Worm (Caenorhabditis elegans) whole organism, late embryonic: ENCODE results near the gene T07F10.3.

ENCODE experiments used
- ama-1 ChIP-seq: fragments of 150-350 bp; optimal IDR thresholded peaks from 2 replicates; lab custom pipeline; 2014
- ceh-18 ChIP-seq: sonication (generic microtip); optimal IDR thresholded peaks from 2 replicates; lab custom pipeline; 2016; ENCODE audit warnings: missing genetic modification characterization, missing compliant biosample characterization
- ceh-19 ChIP-seq: fragments of 200-800 bp; sonication (Bioruptor generic); optimal IDR thresholded peaks from 2 replicates; lab custom pipeline; 2018; ENCODE audit warnings: mild to moderate bottlenecking, missing genetic modification characterization, missing compliant biosample characterization
- dve-1 ChIP-seq: sonication (generic microtip); optimal IDR thresholded peaks from 2 replicates; lab custom pipeline; 2017; ENCODE audit warnings: antibody characterized with exemption, mild to moderate bottlenecking, missing genetic modification characterization, missing compliant biosample characterization
- elt-2 ChIP-seq: sonication (generic microtip); optimal IDR thresholded peaks from 2 replicates; lab custom pipeline; 2016; ENCODE audit warnings: missing genetic modification reagents, missing genetic modification characterization, missing compliant biosample characterization
- fax-1 ChIP-seq: sonication (generic microtip); optimal IDR thresholded peaks from 2 replicates; lab custom pipeline; 2016; ENCODE audit warnings: missing genotype, missing genetic modification characterization, missing compliant biosample characterization
- lin-11 ChIP-seq: fragments of 200-800 bp; sonication (Bioruptor generic); optimal IDR thresholded peaks from 2 replicates; lab custom pipeline; 2018; ENCODE audit warnings: mild to moderate bottlenecking, missing genetic modification characterization, missing compliant biosample characterization
- pha-4 ChIP-seq: fragments of 150-350 bp; optimal IDR thresholded peaks from 2 replicates; lab custom pipeline; 2018; ENCODE audit warnings: missing biosample characterization, missing genetic modification reagents, missing genetic modification characterization
- pqm-1 ChIP-seq: sonication (generic microtip); optimal IDR thresholded peaks from 2 replicates; lab custom pipeline; 2016; ENCODE audit warnings: missing genetic modification characterization, missing compliant biosample characterization
- pros-1 ChIP-seq: fragments of 150-350 bp; optimal IDR thresholded peaks from 2 replicates; lab custom pipeline; 2014; ENCODE audit warnings: missing biosample characterization, missing genetic modification reagents, missing genetic modification characterization
- sdc-2 ChIP-seq: sonication (generic microtip); optimal IDR thresholded peaks from 2 replicates; lab custom pipeline; 2016; ENCODE audit warnings: missing genotype, missing genetic modification characterization, missing compliant biosample characterization

DNA sequence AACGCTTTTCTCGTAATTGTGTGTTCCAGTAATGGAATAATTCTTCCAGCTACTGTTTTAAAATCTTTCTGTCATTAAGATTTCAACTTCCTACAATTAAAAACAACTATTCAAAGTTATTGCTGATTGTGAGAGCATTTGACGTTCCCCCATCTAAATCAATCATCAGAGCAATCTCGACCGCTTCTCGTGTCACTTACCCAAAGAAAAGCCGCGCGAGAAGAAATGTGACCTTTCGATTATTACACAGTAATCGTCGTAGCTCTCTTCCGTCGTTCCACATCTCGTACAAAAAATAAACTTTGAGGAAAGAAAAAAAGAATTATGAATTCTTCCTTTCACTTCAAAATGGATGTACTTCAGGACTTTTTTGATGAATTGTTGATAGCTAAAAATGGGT lies 37.6 kb upstream of the T07F10.3 start:
- TF ChIP-seq fax-1 (tag; lab: Kevin White, UChicago) (no peak), pros-1 (tag; lab: Kevin White, UChicago) (no peak), ceh-18 (tag; lab: Kevin White, UChicago) (no peak), pqm-1 (tag; lab: Kevin White, UChicago) (no peak), sdc-2 (tag; lab: Kevin White, UChicago) (no peak), pha-4 (tag; lab: Kevin White, UChicago) (no peak), elt-2 (no peak), ceh-19 (GFP tag; lab: Kevin White, UChicago) (no peak), dve-1 (no peak), ama-1 (no peak), lin-11 (tag; lab: Kevin White, UChicago) (no peak)
